Worm (Caenorhabditis elegans) whole organism, midembryonic: Measurements from ENCODE around the gene nhr-204.

Experiments used
- T22C8.4 ChIP-seq: fragments of 200-800 bp; sonication (Bioruptor generic); IDR thresholded peaks from 2 replicates; pipeline ENCODE4 v1.3.6; 2022; ENCODE audit warnings: missing genetic modification characterization, missing compliant biosample characterization
- cog-1 ChIP-seq: sonication (generic microtip); optimal IDR thresholded peaks from 2 replicates; lab custom pipeline; 2016; ENCODE audit warnings: missing genetic modification characterization, missing compliant biosample characterization
- flt-1 ChIP-seq: fragments of 200-800 bp; sonication (Bioruptor generic); IDR thresholded peaks from 2 replicates; pipeline ENCODE4 v1.3.6; 2022; ENCODE audit warnings: missing genetic modification characterization, missing compliant biosample characterization
- klf-2 ChIP-seq: fragments of 200-800 bp; sonication (Bioruptor generic); conservative IDR thresholded peaks from 2 replicates; pipeline ENCODE4 v1.3.6; 2022; ENCODE audit warnings: missing genetic modification reagents, missing genetic modification characterization, missing compliant biosample characterization
- med-1 ChIP-seq: sonication (generic microtip); optimal IDR thresholded peaks from 2 replicates; lab custom pipeline; 2017; ENCODE audit warnings: missing genetic modification characterization, mild to moderate bottlenecking, missing compliant biosample characterization, antibody characterized with exemption, missing genetic modification reagents; ENCODE audit not compliant: insufficient read depth
- ref-1 ChIP-seq: fragments of 200-800 bp; sonication (Bioruptor generic); conservative IDR thresholded peaks from 2 replicates; pipeline ENCODE4 v1.3.6; 2022; ENCODE audit warnings: missing genetic modification reagents, missing genetic modification characterization, missing compliant biosample characterization
- tab-1 ChIP-seq: fragments of 200-800 bp; sonication (Bioruptor generic); IDR thresholded peaks from 2 replicates; pipeline ENCODE4 v1.3.6; 2022; ENCODE audit warnings: missing genetic modification characterization, missing compliant biosample characterization
- ztf-23 ChIP-seq: fragments of 200-800 bp; sonication (Bioruptor generic); IDR thresholded peaks from 2 replicates; pipeline ENCODE4 v1.3.6; 2022; ENCODE audit warnings: missing genetic modification reagents, missing genetic modification characterization, missing compliant biosample characterization
- ztf-29 ChIP-seq: fragments of 200-800 bp; sonication (Bioruptor generic); IDR thresholded peaks from 2 replicates; pipeline ENCODE4 v1.3.6; 2022; ENCODE audit warnings: missing genetic modification reagents, missing genetic modification characterization, missing compliant biosample characterization

DNA sequence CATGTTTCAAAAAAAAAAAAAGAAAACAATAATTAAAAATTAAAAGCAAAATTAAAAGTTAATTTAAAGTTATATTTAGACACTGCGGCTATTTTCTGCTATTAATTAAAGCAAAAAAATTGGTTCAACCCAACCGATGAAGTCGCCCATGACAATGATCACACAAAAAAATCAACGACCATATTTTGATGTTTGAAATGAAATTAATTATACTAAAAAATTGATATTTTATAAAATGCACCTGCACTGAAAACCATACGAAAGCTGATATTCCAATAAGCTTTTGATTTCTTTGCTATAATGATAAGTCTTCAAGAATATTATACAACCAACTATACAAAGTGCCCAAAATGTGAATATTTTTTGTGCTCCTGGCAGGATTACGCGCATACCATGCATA, 39.0 kb downstream of the nhr-204 start, which contains the start of gene srh-80:
- TF ChIP-seq T22C8.4 (GFP tag; lab: Robert Waterston, UW): no peak
- no peak for TF ChIP-seq med-1 (GFP tag; lab: Kevin White, UChicago)
- no peak for TF ChIP-seq flt-1 (GFP tag; lab: Robert Waterston, UW)
- TF ChIP-seq ref-1 (GFP tag; lab: Robert Waterston, UW): no peak
- no peak for TF ChIP-seq cog-1 (tag; lab: Kevin White, UChicago)
- no peak for TF ChIP-seq ztf-23 (GFP tag; lab: Robert Waterston, UW)
- TF ChIP-seq klf-2 (GFP tag; lab: Robert Waterston, UW): no peak
- no peak for TF ChIP-seq ztf-29 (GFP tag; lab: Robert Waterston, UW)
- no peak for TF ChIP-seq tab-1
